Worm (Caenorhabditis elegans): ENCODE results near the gene mbk-2.

DNA sequence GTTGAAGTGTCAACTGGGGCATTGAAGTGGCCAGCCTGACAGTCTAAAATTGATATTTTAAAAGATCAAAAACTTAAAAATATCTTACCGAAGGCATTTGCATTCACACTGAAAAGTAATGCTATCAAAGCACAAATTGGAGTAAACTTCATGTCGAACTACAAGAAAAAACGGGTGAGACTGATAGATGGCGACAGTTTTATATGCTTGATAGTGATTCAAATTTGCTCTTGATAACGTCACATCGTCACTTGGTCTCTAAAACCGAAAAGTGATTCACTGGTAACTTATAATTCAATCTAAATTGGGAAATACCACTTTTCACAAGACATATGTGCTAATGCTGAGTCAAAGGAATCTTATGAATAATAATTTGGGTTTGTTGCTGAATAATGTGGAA is 17.3 kb upstream of the mbk-2 start, which contains the start of gene K10D11.5:
- TF ChIP-seq pha-4 (tag; optimal IDR thresholded peaks at IDR 0.05) (no peak), elt-1 (tag; optimal IDR thresholded peaks at IDR 0.05; ENCODE audit: borderline replicate concordance, insufficient read depth) (no peak), blmp-1 (tag; optimal IDR thresholded peaks at IDR 0.05) (no peak), drap-1 (GFP tag; optimal IDR thresholded peaks at IDR 0.05) (no peak), M03D4.4 (tag; optimal IDR thresholded peaks at IDR 0.05) (no peak), ztf-11 (tag; optimal IDR thresholded peaks at IDR 0.05) (no peak), unc-62 (GFP tag; optimal IDR thresholded peaks at IDR 0.05) (no peak), mep-1 (tag; optimal IDR thresholded peaks at IDR 0.05) (no peak)
